Fruit fly (Drosophila melanogaster) whole organism, prepupa: ENCODE data around the gene CG45544.

Source experiments
- Blimp-1 ChIP-seq: fragments of 200-800 bp; sonication (Bioruptor generic); optimal IDR thresholded peaks from 3 replicates; lab custom pipeline; 2017; ENCODE audit warnings: missing biosample characterization, missing genetic modification characterization, mild to moderate bottlenecking, moderate library complexity, missing genetic modification reagents
- CG10631 ChIP-seq: fragments of 200-800 bp; sonication (Bioruptor generic); optimal IDR thresholded peaks from 2 replicates; lab custom pipeline; 2016; ENCODE audit warnings: missing biosample characterization, missing genetic modification characterization
- CG10669 ChIP-seq: fragments of 200-800 bp; sonication (Bioruptor generic); optimal IDR thresholded peaks from 3 replicates; lab custom pipeline; 2018; ENCODE audit warnings: missing biosample characterization, mild to moderate bottlenecking, missing genetic modification characterization, moderate library complexity
- CG11762 ChIP-seq: fragments of 200-800 bp; sonication (Bioruptor generic); optimal IDR thresholded peaks from 3 replicates; lab custom pipeline; 2016; ENCODE audit warnings: missing biosample characterization, missing genetic modification characterization; ENCODE audit not compliant: insufficient read depth
- CG11902 ChIP-seq: fragments of 200-800 bp; sonication (Bioruptor generic); optimal IDR thresholded peaks from 3 replicates; lab custom pipeline; 2016; ENCODE audit warnings: missing biosample characterization, missing genetic modification characterization
- CG15336 ChIP-seq: fragments of 200-800 bp; sonication (Bioruptor generic); IDR thresholded peaks from 2 replicates; pipeline ENCODE4 v1.3.6; 2022; ENCODE audit warnings: missing biosample characterization, missing genetic modification characterization
- CG1621 ChIP-seq: fragments of 200-800 bp; sonication (Bioruptor generic); optimal IDR thresholded peaks from 3 replicates; lab custom pipeline; 2018; ENCODE audit warnings: missing biosample characterization, mild to moderate bottlenecking, missing genetic modification characterization
- CG16779 ChIP-seq: fragments of 200-800 bp; sonication (Bioruptor generic); optimal IDR thresholded peaks from 3 replicates; lab custom pipeline; 2017; ENCODE audit warnings: missing biosample characterization, mild to moderate bottlenecking, missing genetic modification characterization
- CG3032 ChIP-seq: fragments of 200-800 bp; optimal IDR thresholded peaks from 2 replicates; lab custom pipeline; 2019; ENCODE audit warnings: missing biosample characterization, mild to moderate bottlenecking, missing genetic modification characterization, moderate library complexity
- CG31627 ChIP-seq: fragments of 200-800 bp; sonication (Bioruptor generic); optimal IDR thresholded peaks from 3 replicates; lab custom pipeline; 2016; ENCODE audit warnings: missing biosample characterization, missing genetic modification characterization
- CG32006 ChIP-seq: fragments of 200-800 bp; sonication (Bioruptor generic); optimal IDR thresholded peaks from 3 replicates; lab custom pipeline; 2017; ENCODE audit warnings: missing biosample characterization, mild to moderate bottlenecking, missing genetic modification characterization
- CG34406 ChIP-seq: fragments of 200-800 bp; sonication (Bioruptor generic); optimal IDR thresholded peaks from 3 replicates; lab custom pipeline; 2016; ENCODE audit warnings: missing biosample characterization, missing genetic modification characterization
- CG3919 ChIP-seq: fragments of 200-800 bp; sonication (Bioruptor generic); optimal IDR thresholded peaks from 3 replicates; lab custom pipeline; 2016; ENCODE audit warnings: missing biosample characterization, missing genetic modification characterization
- CG4318 ChIP-seq: fragments of 200-800 bp; sonication (Bioruptor generic); optimal IDR thresholded peaks from 3 replicates; lab custom pipeline; 2017; ENCODE audit warnings: missing biosample characterization, mild to moderate bottlenecking, missing genetic modification characterization
- CG6163 ChIP-seq: fragments of 200-800 bp; sonication (Bioruptor generic); IDR thresholded peaks from 3 replicates; pipeline ENCODE4 v1.3.6; 2022; ENCODE audit warnings: missing biosample characterization, missing genetic modification characterization
- CG6792 ChIP-seq: fragments of 200-800 bp; sonication (Bioruptor generic); optimal IDR thresholded peaks from 3 replicates; lab custom pipeline; 2016; ENCODE audit warnings: missing biosample characterization, missing genetic modification characterization
- CG6854 ChIP-seq: fragments of 200-800 bp; sonication (Bioruptor generic); optimal IDR thresholded peaks from 2 replicates; lab custom pipeline; 2017; ENCODE audit warnings: missing biosample characterization, mild to moderate bottlenecking, missing genetic modification characterization
- CG7368 ChIP-seq: fragments of 200-800 bp; sonication (Bioruptor generic); optimal IDR thresholded peaks from 3 replicates; lab custom pipeline; 2016; ENCODE audit warnings: missing biosample characterization, missing genetic modification characterization
- CG8119 ChIP-seq: fragments of 200-800 bp; sonication (Bioruptor generic); IDR thresholded peaks from 3 replicates; pipeline ENCODE4 v1.3.6; 2022; ENCODE audit warnings: missing biosample characterization, missing genetic modification characterization
- CG8319 ChIP-seq: fragments of 200-800 bp; sonication (Bioruptor generic); optimal IDR thresholded peaks from 3 replicates; lab custom pipeline; 2016; ENCODE audit warnings: missing biosample characterization, missing genetic modification characterization
- CG8632 ChIP-seq: fragments of 200-800 bp; sonication (Bioruptor generic); optimal IDR thresholded peaks from 3 replicates; lab custom pipeline; 2016; ENCODE audit warnings: missing biosample characterization, missing genetic modification characterization
- CG9139 ChIP-seq: fragments of 200-800 bp; sonication (Bioruptor generic); optimal IDR thresholded peaks from 3 replicates; lab custom pipeline; 2017; ENCODE audit warnings: missing biosample characterization, mild to moderate bottlenecking, missing genetic modification characterization
- Eip75B ChIP-seq: fragments of 200-800 bp; sonication (Bioruptor generic); optimal IDR thresholded peaks from 3 replicates; lab custom pipeline; 2016; ENCODE audit warnings: missing biosample characterization, missing genetic modification characterization
- Eip78C ChIP-seq: fragments of 200-800 bp; sonication (Bioruptor generic); peaks from one replicate; lab custom pipeline; 2016; ENCODE audit warnings: missing biosample characterization, missing genetic modification characterization
- Eip93F ChIP-seq: fragments of 200-800 bp; sonication (Bioruptor generic); optimal IDR thresholded peaks from 2 replicates; lab custom pipeline; 2016; ENCODE audit warnings: missing biosample characterization, mild to moderate bottlenecking, missing genetic modification characterization
- Gug ChIP-seq: fragments of 200-800 bp; sonication (Bioruptor generic); IDR thresholded peaks from 2 replicates; pipeline ENCODE4 v1.3.6; 2022; ENCODE audit warnings: missing biosample characterization, missing genetic modification characterization
- Hr39 ChIP-seq: fragments of 200-800 bp; sonication (Bioruptor generic); optimal IDR thresholded peaks from 2 replicates; lab custom pipeline; 2016; ENCODE audit warnings: missing biosample characterization, missing genetic modification characterization
- Hr4 ChIP-seq: fragments of 200-800 bp; sonication (Bioruptor generic); optimal IDR thresholded peaks from 3 replicates; lab custom pipeline; 2016; ENCODE audit warnings: missing biosample characterization, missing genetic modification characterization
- Met ChIP-seq: fragments of 200-800 bp; sonication (Bioruptor generic); optimal IDR thresholded peaks from 3 replicates; lab custom pipeline; 2016; ENCODE audit warnings: missing biosample characterization, missing genetic modification characterization
- Smox ChIP-seq: fragments of 200-800 bp; sonication (Bioruptor generic); optimal IDR thresholded peaks from 3 replicates; lab custom pipeline; 2016; ENCODE audit warnings: missing biosample characterization, missing genetic modification characterization
- Sox14 ChIP-seq: fragments of 200-800 bp; sonication (Bioruptor generic); optimal IDR thresholded peaks from 3 replicates; lab custom pipeline; 2016; ENCODE audit warnings: missing biosample characterization, missing genetic modification characterization
- Sox15 ChIP-seq: fragments of 200-800 bp; sonication (Bioruptor generic); optimal IDR thresholded peaks from 3 replicates; lab custom pipeline; 2016; ENCODE audit warnings: missing biosample characterization, missing genetic modification characterization
- achi ChIP-seq: fragments of 200-800 bp; sonication (Bioruptor generic); optimal IDR thresholded peaks from 3 replicates; lab custom pipeline; 2016; ENCODE audit warnings: missing biosample characterization, missing genetic modification characterization
- cyc ChIP-seq: fragments of 200-800 bp; sonication (Bioruptor generic); optimal IDR thresholded peaks from 3 replicates; lab custom pipeline; 2016; ENCODE audit warnings: missing biosample characterization, missing genetic modification characterization
- dac ChIP-seq: fragments of 200-800 bp; sonication (Bioruptor generic); optimal IDR thresholded peaks from 2 replicates; lab custom pipeline; 2017; ENCODE audit warnings: missing biosample characterization, mild to moderate bottlenecking, missing genetic modification characterization
- dsx ChIP-seq: fragments of 200-800 bp; optimal IDR thresholded peaks from 3 replicates; lab custom pipeline; 2019; ENCODE audit warnings: missing biosample characterization, mild to moderate bottlenecking, missing genetic modification characterization, moderate library complexity; ENCODE audit not compliant: poor library complexity, severe bottlenecking
- eg ChIP-seq: fragments of 200-800 bp; sonication (Bioruptor generic); IDR thresholded peaks from 3 replicates; pipeline ENCODE4 v1.3.6; 2022; ENCODE audit warnings: missing biosample characterization, missing genetic modification characterization
- esn ChIP-seq: fragments of 200-800 bp; sonication (Bioruptor generic); optimal IDR thresholded peaks from 2 replicates; lab custom pipeline; 2016; ENCODE audit warnings: missing biosample characterization, mild to moderate bottlenecking, missing genetic modification characterization, moderate library complexity
- fd59A ChIP-seq: fragments of 200-800 bp; sonication (Bioruptor generic); optimal IDR thresholded peaks from 2 replicates; lab custom pipeline; 2017; ENCODE audit warnings: missing biosample characterization, mild to moderate bottlenecking, missing genetic modification characterization, missing genetic modification reagents
- lz ChIP-seq: fragments of 200-800 bp; sonication (Bioruptor generic); optimal IDR thresholded peaks from 3 replicates; lab custom pipeline; 2016; ENCODE audit warnings: missing biosample characterization, missing genetic modification characterization
- net ChIP-seq: fragments of 200-800 bp; sonication (Bioruptor generic); optimal IDR thresholded peaks from 3 replicates; lab custom pipeline; 2016; ENCODE audit warnings: missing biosample characterization, missing genetic modification characterization
- pdm3 ChIP-seq: fragments of 200-800 bp; sonication (Bioruptor generic); optimal IDR thresholded peaks from 3 replicates; lab custom pipeline; 2016; ENCODE audit warnings: missing biosample characterization, missing genetic modification characterization
- salr ChIP-seq, 2 experiments: fragments of 200-800 bp; sonication (Bioruptor generic); optimal IDR thresholded peaks; 3 replicates each; lab custom pipeline; 2016 to 2018; ENCODE audit warnings: missing biosample characterization in 2 of 2, missing genetic modification characterization in 2 of 2, mild to moderate bottlenecking in 1 of 2
- spab ChIP-seq: fragments of 200-800 bp; sonication (Bioruptor generic); optimal IDR thresholded peaks from 2 replicates; lab custom pipeline; 2017; ENCODE audit warnings: missing biosample characterization, mild to moderate bottlenecking, missing genetic modification characterization, missing genetic modification reagents
- ss ChIP-seq, 2 experiments: fragments of 200-800 bp; sonication (Bioruptor generic); optimal IDR thresholded peaks; 2 replicates in 1 of 2; 3 replicates in 1 of 2; lab custom pipeline; 2017 to 2018; ENCODE audit warnings: mild to moderate bottlenecking in 2 of 2, missing biosample characterization in 2 of 2, missing genetic modification characterization in 2 of 2, moderate library complexity in 1 of 2
- svp ChIP-seq: fragments of 200-800 bp; sonication (Bioruptor generic); peaks from one replicate; lab custom pipeline; 2016; ENCODE audit warnings: missing biosample characterization, missing genetic modification characterization

The CG45544 gene

DNA sequence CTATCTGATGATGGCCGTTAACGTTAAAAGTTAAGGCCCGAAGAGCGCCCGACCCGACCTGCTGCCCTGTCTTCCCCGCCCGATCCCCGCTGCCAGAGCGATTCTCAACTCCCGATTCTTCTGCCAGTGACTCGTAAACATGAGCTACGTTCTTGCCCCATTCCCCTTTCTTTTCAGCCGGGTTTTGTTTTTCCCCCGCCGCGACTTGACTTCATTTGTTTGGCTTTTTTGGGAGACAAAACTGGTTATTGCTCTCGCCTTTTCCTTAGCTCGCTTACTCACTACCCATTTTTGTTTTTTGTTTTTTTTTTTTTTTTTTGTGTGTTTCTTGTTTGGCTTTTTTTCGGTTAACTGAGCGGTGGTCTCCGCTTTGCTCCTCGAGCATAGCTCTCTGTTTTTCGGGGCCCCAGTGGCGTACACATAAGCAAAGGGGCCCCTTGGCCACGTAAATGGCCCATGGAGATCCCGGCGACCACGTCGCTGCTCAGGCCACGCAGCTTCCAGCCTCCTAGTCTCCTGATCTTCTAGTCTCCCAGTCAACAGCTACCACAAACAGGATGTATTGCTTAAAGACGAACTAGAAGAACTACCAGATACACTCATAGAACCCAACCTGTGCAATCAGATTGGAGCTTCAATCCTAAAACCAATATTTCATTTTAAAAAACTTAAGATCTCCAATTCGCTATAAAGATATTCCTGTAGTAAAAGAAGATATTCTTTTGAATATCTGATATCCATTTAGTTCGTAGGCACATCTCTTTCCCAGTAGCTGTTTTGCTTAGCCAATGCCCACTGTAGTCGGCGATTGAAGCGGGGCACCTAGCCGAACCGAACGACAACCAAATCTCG lies 45.5 kb upstream of the CG45544 start (continued):
- TF ChIP-seq CG4318 (GFP tag; lab: Kevin White, UChicago), result peak; percentile 87
- peak; percentile 60 for TF ChIP-seq CG3032
- TF ChIP-seq CG8319 (GFP tag; lab: Kevin White, UChicago), result peak; percentile 1
- TF ChIP-seq Smox, result no peak
- TF ChIP-seq fd59A (GFP tag; lab: Kevin White, UChicago), result peak; percentile 77
- TF ChIP-seq dac (GFP tag; lab: Kevin White, UChicago), result peak; percentile 79
- TF ChIP-seq spab (GFP tag; lab: Kevin White, UChicago), result peak; percentile 63
- TF ChIP-seq CG32006, result peak; percentile 90
- TF ChIP-seq pdm3 (GFP tag; lab: Kevin White, UChicago), result peak; percentile 81
- peak; percentile 48 for TF ChIP-seq Sox15
- TF ChIP-seq Hr39 (GFP tag; lab: Kevin White, UChicago), result peak; percentile 4
- peak; percentile 43 for TF ChIP-seq Met (GFP tag; lab: Kevin White, UChicago)
- TF ChIP-seq cyc, result peak; percentile 23
- TF ChIP-seq CG6854 (GFP tag; lab: Kevin White, UChicago), result peak; percentile 90
- peak; percentile 38 for TF ChIP-seq CG6792
- peak; percentile 93 for TF ChIP-seq eg (GFP tag; lab: Robert Waterston, UW)
- TF ChIP-seq CG3919, result peak; percentile 55
- TF ChIP-seq CG6163 (GFP tag; lab: Robert Waterston, UW), result peak; percentile 85
- peak; percentile 82 for TF ChIP-seq Eip78C (GFP tag; lab: Kevin White, UChicago)
- TF ChIP-seq svp, result peak; percentile 72
- TF ChIP-seq CG9139, result peak; percentile 69
- peak; percentile 59 for TF ChIP-seq CG34406 (GFP tag; lab: Kevin White, UChicago)
- peak; percentile 57 for TF ChIP-seq CG16779 (tag; lab: Kevin White, UChicago)
- peak; percentile 53 for TF ChIP-seq achi (GFP tag; lab: Kevin White, UChicago)
- TF ChIP-seq CG31627 (GFP tag; lab: Kevin White, UChicago), result peak; percentile 24
- peak; percentile 88 for TF ChIP-seq CG8119
- TF ChIP-seq CG11902 (GFP tag; lab: Kevin White, UChicago), result no peak
- TF ChIP-seq CG1621 (tag; lab: Kevin White, UChicago), result peak; percentile 60

DNA sequence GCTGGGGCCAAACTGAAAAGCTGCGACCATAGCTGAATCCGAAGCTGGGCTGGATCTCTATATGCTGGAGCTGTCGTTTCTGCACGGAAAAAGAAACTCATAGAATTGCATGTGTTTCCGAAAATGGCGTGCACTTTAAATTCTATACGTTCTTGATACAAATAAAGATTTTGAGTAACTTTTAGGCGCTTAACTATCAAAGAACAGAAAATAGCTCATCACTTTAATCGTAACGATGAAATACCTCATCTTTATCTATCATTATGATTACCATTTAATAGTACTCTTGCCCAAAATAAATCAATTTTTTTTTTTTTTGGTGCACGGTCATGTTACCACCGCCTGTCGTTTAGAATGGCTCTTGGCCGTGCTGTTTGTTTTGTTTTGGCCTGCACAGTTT lies 44.6 kb upstream of the CG45544 start:
- no peak for TF ChIP-seq lz (GFP tag; lab: Kevin White, UChicago)
- no peak for TF ChIP-seq CG34406 (GFP tag; lab: Kevin White, UChicago)
- no peak for TF ChIP-seq CG31627 (GFP tag; lab: Kevin White, UChicago)
- no peak for TF ChIP-seq Sox15
- TF ChIP-seq CG11762, result peak; percentile 35
- peak; percentile 52 for TF ChIP-seq achi (GFP tag; lab: Kevin White, UChicago)
- peak; percentile 47 for TF ChIP-seq Sox14 (GFP tag; lab: Kevin White, UChicago)
- TF ChIP-seq eg (GFP tag; lab: Robert Waterston, UW), result peak; percentile 54; the same call in 1 of the 3 replicates
- no peak for TF ChIP-seq net (GFP tag; lab: Kevin White, UChicago)
- no peak for TF ChIP-seq CG7368 (GFP tag; lab: Kevin White, UChicago)
- no peak for TF ChIP-seq CG11902 (GFP tag; lab: Kevin White, UChicago)
- peak; percentile 58 for TF ChIP-seq CG32006
- peak; percentile 67 for TF ChIP-seq Eip78C (GFP tag; lab: Kevin White, UChicago)
- peak; percentile 41 for TF ChIP-seq CG10631 (GFP tag; lab: Kevin White, UChicago)
- no peak for TF ChIP-seq Blimp-1 (GFP tag; lab: Kevin White, UChicago)
- no peak for TF ChIP-seq CG8632 (GFP tag; lab: Kevin White, UChicago)
- TF ChIP-seq CG3032, result peak; percentile 5
- TF ChIP-seq ss (GFP tag; optimal IDR thresholded peaks at IDR 0.05; lab: Kevin White, UChicago), result no peak
- TF ChIP-seq Eip75B, result no peak
- TF ChIP-seq Eip93F, result no peak
- peak; percentile 23 for TF ChIP-seq Hr4 (GFP tag; lab: Kevin White, UChicago)
- peak; percentile 56 for TF ChIP-seq CG8119
- TF ChIP-seq svp, result peak; percentile 21
- no peak for TF ChIP-seq CG16779 (tag; lab: Kevin White, UChicago)
- no peak for TF ChIP-seq esn (GFP tag; lab: Kevin White, UChicago)
- TF ChIP-seq CG10669 (GFP tag; lab: Kevin White, UChicago), result no peak
- peak; percentile 35 for TF ChIP-seq CG15336 (GFP tag; lab: Robert Waterston, UW)
- no peak for TF ChIP-seq salr (GFP tag; optimal IDR thresholded peaks at IDR 0.05; lab: Kevin White, UChicago)
- peak; percentile 37; the same call in 1 of the 2 replicates for TF ChIP-seq Gug
- no peak for TF ChIP-seq dac (GFP tag; lab: Kevin White, UChicago)
- no peak for TF ChIP-seq CG6792
- no peak for TF ChIP-seq spab (GFP tag; lab: Kevin White, UChicago)
- no peak for TF ChIP-seq dsx (GFP tag; lab: Kevin White, UChicago)
- TF ChIP-seq CG3919, result peak; percentile 44
